Worm (Caenorhabditis elegans): ENCODE data around the gene B0304.4.

- no peak for TF ChIP-seq aly-2 (tag; optimal IDR thresholded peaks at IDR 0.05)
- no peak for TF ChIP-seq ceh-82 (tag; optimal IDR thresholded peaks at IDR 0.05)
- peak; percentile 64 for TF ChIP-seq fos-1 (tag; optimal IDR thresholded peaks at IDR 0.05)
- TF ChIP-seq elt-3 (tag; optimal IDR thresholded peaks at IDR 0.05), result no peak
- no peak for TF ChIP-seq ztf-11 (tag; optimal IDR thresholded peaks at IDR 0.05)
- TF ChIP-seq ZK546.5 (tag; optimal IDR thresholded peaks at IDR 0.05), result no peak
- no peak for TF ChIP-seq nhr-11 (tag; optimal IDR thresholded peaks at IDR 0.05)
- TF ChIP-seq lsy-2 (tag; optimal IDR thresholded peaks at IDR 0.05), result no peak
Measured at ce11 chrII:4495844-4496243, 27.2 kb downstream of the B0304.4 start.
